Worm (Caenorhabditis elegans): ENCODE results near the gene srb-1.

- TF ChIP-seq ama-1 (optimal IDR thresholded peaks at IDR 0.05) (no peak), hmg-4 (GFP tag; optimal IDR thresholded peaks at IDR 0.05) (no peak), flt-1 (GFP tag; IDR thresholded peaks at IDR 0.05) (no peak), ceh-36 (tag; optimal IDR thresholded peaks at IDR 0.05) (no peak), tbx-11 (GFP tag; IDR thresholded peaks at IDR 0.05) (no peak), hnd-1 (tag; optimal IDR thresholded peaks at IDR 0.05) (no peak)
Observed at ce11 chrII:5191766-5192165, 20.9 kb upstream of the srb-1 start.

Data from whole organism, early embryonic.